Worm (Caenorhabditis elegans) whole organism, L4 larva: ENCODE results near the gene xbx-6.

ENCODE experiments used
- F26F4.8 ChIP-seq: fragments of 200-800 bp; sonication (Bioruptor generic); conservative IDR thresholded peaks from 2 replicates; pipeline ENCODE4 v1.3.6; 2022; ENCODE audit warnings: missing genetic modification characterization, missing compliant biosample characterization
- R02D3.7 ChIP-seq: fragments of 150-350 bp; sonication (generic microtip); optimal IDR thresholded peaks from 3 replicates; lab custom pipeline; 2014; ENCODE audit warnings: missing biosample characterization, missing genetic modification characterization
- T26A8.4 ChIP-seq: fragments of 200-800 bp; sonication (Bioruptor generic); IDR thresholded peaks from 2 replicates; pipeline ENCODE4 v1.3.6; 2022; ENCODE audit warnings: missing genetic modification characterization, missing compliant biosample characterization
- Y48G9A.11 ChIP-seq: fragments of 200-800 bp; sonication (Bioruptor generic); IDR thresholded peaks from 2 replicates; pipeline ENCODE4 v1.3.6; 2022; ENCODE audit warnings: missing genetic modification reagents, missing genetic modification characterization, missing compliant biosample characterization
- Y5F2A.4 ChIP-seq: fragments of 200-800 bp; sonication (Bioruptor generic); optimal IDR thresholded peaks from 2 replicates; lab custom pipeline; 2018; ENCODE audit warnings: mild to moderate bottlenecking, missing genetic modification characterization, missing compliant biosample characterization
- Y75B8A.6 ChIP-seq: fragments of 200-800 bp; sonication (Bioruptor generic); IDR thresholded peaks from 2 replicates; pipeline ENCODE4 v1.3.6; 2022; ENCODE audit warnings: missing genetic modification reagents, missing genetic modification characterization, missing compliant biosample characterization
- ZK337.2 ChIP-seq: fragments of 200-800 bp; sonication (Bioruptor generic); IDR thresholded peaks from 2 replicates; pipeline ENCODE4 v1.3.6; 2022; ENCODE audit warnings: missing genetic modification reagents, missing genetic modification characterization, missing compliant biosample characterization
- ZK546.5 ChIP-seq, 2 experiments: sonication (generic microtip); optimal IDR thresholded peaks; 2 replicates each; lab custom pipeline; 2017; ENCODE audit warnings: missing biosample characterization in 2 of 2, missing genetic modification characterization in 2 of 2
- aly-2 ChIP-seq: sonication (generic microtip); optimal IDR thresholded peaks from 2 replicates; lab custom pipeline; 2018; ENCODE audit warnings: missing biosample characterization, missing genetic modification characterization
- arid-1 ChIP-seq: fragments of 200-800 bp; sonication (Bioruptor generic); conservative IDR thresholded peaks from 2 replicates; pipeline ENCODE4 v1.3.6; 2022; ENCODE audit warnings: missing genetic modification reagents, missing genetic modification characterization, missing compliant biosample characterization
- ceh-20 ChIP-seq: fragments of 200-800 bp; sonication (Bioruptor generic); IDR thresholded peaks from 2 replicates; pipeline ENCODE4 v1.3.6; 2022; ENCODE audit warnings: missing genetic modification reagents, missing genetic modification characterization, missing compliant biosample characterization
- ceh-28 ChIP-seq: fragments of 150-350 bp; optimal IDR thresholded peaks from 2 replicates; lab custom pipeline; 2014; ENCODE audit warnings: missing biosample characterization, missing genetic modification reagents, missing genetic modification characterization
- cey-2 ChIP-seq: sonication (generic microtip); optimal IDR thresholded peaks from 3 replicates; lab custom pipeline; 2017; ENCODE audit warnings: missing genetic modification characterization, mild to moderate bottlenecking, missing compliant biosample characterization, antibody characterized with exemption, borderline replicate concordance; ENCODE audit not compliant: insufficient read depth
- daf-16 ChIP-seq, 3 experiments: sonication (generic microtip); optimal IDR thresholded peaks; 2 replicates each; lab custom pipeline; 2016 to 2017; ENCODE audit warnings: missing genetic modification characterization in 3 of 3, missing genetic modification reagents in 3 of 3, mild to moderate bottlenecking in 2 of 3, missing compliant biosample characterization in 2 of 3, missing biosample characterization in 1 of 3, moderate library complexity in 1 of 3
- daf-19 ChIP-seq: fragments of 200-800 bp; sonication (Bioruptor generic); conservative IDR thresholded peaks from 2 replicates; pipeline ENCODE4 v1.3.6; 2022; ENCODE audit warnings: missing genetic modification characterization, missing compliant biosample characterization
- dmd-6 ChIP-seq: fragments of 200-800 bp; sonication (Bioruptor generic); IDR thresholded peaks from 2 replicates; pipeline ENCODE4 v1.3.6; 2022; ENCODE audit warnings: missing genetic modification reagents, missing genetic modification characterization, missing compliant biosample characterization
- dmd-8 ChIP-seq: fragments of 200-800 bp; sonication (Bioruptor generic); IDR thresholded peaks from 2 replicates; pipeline ENCODE4 v1.3.6; 2022; ENCODE audit warnings: missing genetic modification characterization, missing compliant biosample characterization
- dmd-9 ChIP-seq: fragments of 200-800 bp; sonication (Bioruptor generic); IDR thresholded peaks from 2 replicates; pipeline ENCODE4 v1.3.6; 2022; ENCODE audit warnings: missing genetic modification reagents, missing genetic modification characterization, missing compliant biosample characterization
- dpl-1 ChIP-seq: fragments of 150-350 bp; optimal IDR thresholded peaks from 2 replicates; lab custom pipeline; 2014; ENCODE audit warnings: missing biosample characterization, missing genetic modification reagents, missing genetic modification characterization
- duxl-1 ChIP-seq: sonication (generic microtip); optimal IDR thresholded peaks from 2 replicates; lab custom pipeline; 2016; ENCODE audit warnings: mild to moderate bottlenecking, missing genetic modification characterization, moderate library complexity, missing compliant biosample characterization; ENCODE audit not compliant: poor library complexity
- fos-1 ChIP-seq: fragments of 150-350 bp; optimal IDR thresholded peaks from 2 replicates; lab custom pipeline; 2014; ENCODE audit warnings: missing biosample characterization, missing genetic modification characterization
- gei-8 ChIP-seq: fragments of 200-800 bp; sonication (Bioruptor generic); optimal IDR thresholded peaks from 2 replicates; lab custom pipeline; 2018; ENCODE audit warnings: mild to moderate bottlenecking, missing genetic modification characterization, missing compliant biosample characterization
- hlh-11 ChIP-seq: fragments of 200-800 bp; sonication (Bioruptor generic); optimal IDR thresholded peaks from 2 replicates; lab custom pipeline; 2018; ENCODE audit warnings: mild to moderate bottlenecking, missing genetic modification characterization, missing compliant biosample characterization
- jun-1 ChIP-seq: fragments of 150-350 bp; optimal IDR thresholded peaks from 2 replicates; lab custom pipeline; 2014; ENCODE audit warnings: missing biosample characterization, missing genetic modification reagents, missing genetic modification characterization
- lim-7 ChIP-seq: fragments of 200-800 bp; sonication (Bioruptor generic); IDR thresholded peaks from 2 replicates; pipeline ENCODE4 v1.3.6; 2022; ENCODE audit warnings: missing genetic modification characterization, missing compliant biosample characterization
- lin-29 ChIP-seq: fragments of 200-800 bp; sonication (Bioruptor generic); IDR thresholded peaks from 2 replicates; pipeline ENCODE4 v1.3.6; 2022; ENCODE audit warnings: missing genetic modification reagents, missing genetic modification characterization, missing compliant biosample characterization
- lin-38 ChIP-seq: fragments of 200-800 bp; sonication (Bioruptor generic); IDR thresholded peaks from 2 replicates; pipeline ENCODE4 v1.3.6; 2022; ENCODE audit warnings: missing genetic modification reagents, missing genetic modification characterization, missing compliant biosample characterization
- lir-3 ChIP-seq: sonication (generic microtip); optimal IDR thresholded peaks from 2 replicates; lab custom pipeline; 2016; ENCODE audit warnings: mild to moderate bottlenecking, missing genetic modification characterization, missing compliant biosample characterization
- madf-9 ChIP-seq: fragments of 200-800 bp; sonication (Bioruptor generic); conservative IDR thresholded peaks from 2 replicates; pipeline ENCODE4 v1.3.6; 2022; ENCODE audit warnings: missing genetic modification reagents, missing genetic modification characterization, missing compliant biosample characterization
- mxl-3 ChIP-seq: fragments of 200-800 bp; sonication (Bioruptor generic); optimal IDR thresholded peaks from 2 replicates; lab custom pipeline; 2018; ENCODE audit warnings: mild to moderate bottlenecking, missing genetic modification characterization, missing compliant biosample characterization
- nhr-11 ChIP-seq: fragments of 150-350 bp; optimal IDR thresholded peaks from 2 replicates; lab custom pipeline; 2014; ENCODE audit warnings: missing biosample characterization, missing genetic modification characterization
- nhr-111 ChIP-seq: fragments of 200-800 bp; sonication (Bioruptor generic); optimal IDR thresholded peaks from 2 replicates; lab custom pipeline; 2018; ENCODE audit warnings: mild to moderate bottlenecking, missing genetic modification characterization, missing compliant biosample characterization
- nhr-237 ChIP-seq: sonication (generic microtip); optimal IDR thresholded peaks from 2 replicates; lab custom pipeline; 2017; ENCODE audit warnings: missing biosample characterization, missing genetic modification characterization
- nhr-28 ChIP-seq: fragments of 150-350 bp; optimal IDR thresholded peaks from 2 replicates; lab custom pipeline; 2014; ENCODE audit warnings: missing biosample characterization, missing genetic modification characterization
- nhr-41 ChIP-seq: fragments of 200-800 bp; sonication (Bioruptor generic); IDR thresholded peaks from 2 replicates; pipeline ENCODE4 v1.3.6; 2022; ENCODE audit warnings: missing genetic modification reagents, missing genetic modification characterization, missing compliant biosample characterization
- nhr-42 ChIP-seq: fragments of 200-800 bp; sonication (Bioruptor generic); IDR thresholded peaks from 2 replicates; pipeline ENCODE4 v1.3.6; 2022; ENCODE audit warnings: missing genetic modification characterization, missing compliant biosample characterization
- nhr-48 ChIP-seq: sonication (generic microtip); optimal IDR thresholded peaks from 2 replicates; lab custom pipeline; 2016; ENCODE audit warnings: mild to moderate bottlenecking, missing genetic modification characterization, missing compliant biosample characterization
- nhr-6 ChIP-seq: fragments of 150-350 bp; optimal IDR thresholded peaks from 2 replicates; lab custom pipeline; 2014; ENCODE audit warnings: missing biosample characterization, missing genetic modification characterization
- nhr-76 ChIP-seq: fragments of 150-350 bp; optimal IDR thresholded peaks from 2 replicates; lab custom pipeline; 2014; ENCODE audit warnings: missing biosample characterization, missing genetic modification characterization
- nhr-77 ChIP-seq: fragments of 150-350 bp; optimal IDR thresholded peaks from 2 replicates; lab custom pipeline; 2014; ENCODE audit warnings: missing biosample characterization, missing genetic modification characterization
- php-3 ChIP-seq: fragments of 200-800 bp; sonication (Bioruptor generic); IDR thresholded peaks from 2 replicates; pipeline ENCODE4 v1.3.6; 2022; ENCODE audit warnings: missing genetic modification reagents, missing genetic modification characterization, missing compliant biosample characterization
- rbr-2 ChIP-seq: sonication (generic microtip); optimal IDR thresholded peaks from 2 replicates; lab custom pipeline; 2016; ENCODE audit warnings: missing genotype, missing genetic modification characterization, missing compliant biosample characterization
- saeg-2 ChIP-seq: fragments of 200-800 bp; sonication (Bioruptor generic); IDR thresholded peaks from 2 replicates; pipeline ENCODE4 v1.3.6; 2022; ENCODE audit warnings: missing genetic modification reagents, missing genetic modification characterization, missing compliant biosample characterization
- set-16 ChIP-seq: fragments of 200-800 bp; sonication (Bioruptor generic); IDR thresholded peaks from 2 replicates; pipeline ENCODE4 v1.3.6; 2022; ENCODE audit warnings: missing genetic modification reagents, missing genetic modification characterization, missing compliant biosample characterization
- spr-1 ChIP-seq: sonication (generic microtip); optimal IDR thresholded peaks from 2 replicates; lab custom pipeline; 2016; ENCODE audit warnings: mild to moderate bottlenecking, missing genetic modification characterization, missing compliant biosample characterization
- spr-3 ChIP-seq: fragments of 200-800 bp; sonication (Bioruptor generic); optimal IDR thresholded peaks from 2 replicates; lab custom pipeline; 2018; ENCODE audit warnings: mild to moderate bottlenecking, missing genetic modification characterization, missing compliant biosample characterization
- tra-1 ChIP-seq: fragments of 200-800 bp; sonication (Bioruptor generic); IDR thresholded peaks from 2 replicates; pipeline ENCODE4 v1.3.6; 2022; ENCODE audit warnings: missing genetic modification reagents, missing genetic modification characterization, missing compliant biosample characterization
- zag-1 ChIP-seq: fragments of 150-350 bp; optimal IDR thresholded peaks from 2 replicates; lab custom pipeline; 2014; ENCODE audit warnings: missing biosample characterization, missing genetic modification characterization
- zfp-2 ChIP-seq: sonication (generic microtip); optimal IDR thresholded peaks from 2 replicates; lab custom pipeline; 2016; ENCODE audit warnings: mild to moderate bottlenecking, missing genetic modification characterization, missing compliant biosample characterization
- zip-11 ChIP-seq: fragments of 200-800 bp; sonication (Bioruptor generic); IDR thresholded peaks from 2 replicates; pipeline ENCODE4 v1.3.6; 2022; ENCODE audit warnings: missing genetic modification characterization, missing compliant biosample characterization
- ztf-11 ChIP-seq: fragments of 150-350 bp; optimal IDR thresholded peaks from 2 replicates; lab custom pipeline; 2014; ENCODE audit warnings: missing biosample characterization, missing genetic modification characterization
- ztf-7 ChIP-seq: fragments of 150-350 bp; optimal IDR thresholded peaks from 2 replicates; lab custom pipeline; 2014; ENCODE audit warnings: missing biosample characterization, missing genetic modification characterization

xbx-6 gene

ce11 chrV:9692109-9692581, 10.7 kb upstream of the xbx-6 start, which contains the start of gene ztf-9 (continued):
- TF ChIP-seq nhr-11 (tag; lab: Kevin White, UChicago) (no peak), T26A8.4 (GFP tag; lab: Robert Waterston, UW) (no peak), nhr-76 (tag; lab: Kevin White, UChicago) (no peak), dmd-6 (GFP tag; lab: Robert Waterston, UW) (peak; percentile 46; the same call in 1 of the 2 replicates), nhr-41 (GFP tag; lab: Robert Waterston, UW) (no peak), zip-11 (no peak), rbr-2 (tag; lab: Kevin White, UChicago) (peak; percentile 48), lin-38 (GFP tag; lab: Robert Waterston, UW) (no peak; the same call in 1 of the 2 replicates), nhr-48 (tag; lab: Kevin White, UChicago) (no peak), ceh-28 (tag; lab: Kevin White, UChicago) (no peak), mxl-3 (no peak), tra-1 (GFP tag; lab: Robert Waterston, UW) (no peak), hlh-11 (peak; percentile 77), set-16 (peak; percentile 81; the same call in 1 of the 2 replicates), zag-1 (no peak), Y75B8A.6 (no peak), aly-2 (no peak), cey-2 (tag; lab: Kevin White, UChicago) (no peak), zfp-2 (tag; lab: Kevin White, UChicago) (no peak), dmd-8 (GFP tag; lab: Robert Waterston, UW) (no peak), ztf-7 (no peak), saeg-2 (GFP tag; lab: Robert Waterston, UW) (no peak), daf-19 (GFP tag; lab: Robert Waterston, UW) (no peak), daf-16 (GFP tag; optimal IDR thresholded peaks at IDR 0.05; lab: Kevin White, UChicago) (peak in 1 of 2 experiments; percentile 8), daf-16 (tag; optimal IDR thresholded peaks at IDR 0.05; lab: Kevin White, UChicago) (peak; percentile 10), arid-1 (GFP tag; lab: Robert Waterston, UW) (no peak), ceh-20 (no peak), madf-9 (GFP tag; lab: Robert Waterston, UW) (no peak), dmd-9 (GFP tag; lab: Robert Waterston, UW) (no peak), ztf-11 (tag; lab: Kevin White, UChicago) (no peak), ZK546.5 (tag; optimal IDR thresholded peaks at IDR 0.05; lab: Kevin White, UChicago) (no peak), jun-1 (no peak), fos-1 (no peak), nhr-6 (tag; lab: Kevin White, UChicago) (no peak), lim-7 (no peak), spr-1 (no peak), gei-8 (GFP tag; lab: Kevin White, UChicago) (no peak), duxl-1 (tag; lab: Kevin White, UChicago) (no peak), nhr-237 (tag; lab: Kevin White, UChicago) (no peak), php-3 (GFP tag; lab: Robert Waterston, UW) (no peak), nhr-77 (tag; lab: Kevin White, UChicago) (peak; percentile 64), Y48G9A.11 (no peak), dpl-1 (GFP tag; lab: Kevin White, UChicago) (no peak), nhr-42 (GFP tag; lab: Robert Waterston, UW) (no peak), lir-3 (tag; lab: Kevin White, UChicago) (no peak), lin-29 (GFP tag; lab: Robert Waterston, UW) (no peak), F26F4.8 (GFP tag; lab: Robert Waterston, UW) (no peak), ZK337.2 (GFP tag; lab: Robert Waterston, UW) (no peak), spr-3 (no peak), nhr-28 (tag; lab: Kevin White, UChicago) (peak; percentile 79), nhr-111 (GFP tag; lab: Kevin White, UChicago) (no peak), Y5F2A.4 (GFP tag; lab: Kevin White, UChicago) (no peak), R02D3.7 (tag; lab: Kevin White, UChicago) (no peak)
